Fruit fly (Drosophila melanogaster) whole organism, embryonic: ENCODE data around the gene Parg.

Experiments used
- Blimp-1 ChIP-seq: fragments of 200-800 bp; sonication (Bioruptor generic); optimal IDR thresholded peaks from 3 replicates; lab custom pipeline; 2018; ENCODE audit warnings: missing biosample characterization, missing genetic modification characterization, mild to moderate bottlenecking, moderate library complexity, missing genetic modification reagents
- CG11085 ChIP-seq: fragments of 200-800 bp; sonication (Bioruptor generic); IDR thresholded peaks from 2 replicates; pipeline ENCODE4 v1.3.6; 2022; ENCODE audit warnings: missing biosample characterization, missing genetic modification characterization
- CG11560 ChIP-seq: fragments of 200-800 bp; sonication (Bioruptor generic); IDR thresholded peaks from 3 replicates; pipeline ENCODE4 v1.3.6; 2022; ENCODE audit warnings: missing biosample characterization, missing genetic modification characterization
- CG11695 ChIP-seq: fragments of 200-800 bp; sonication (Bioruptor generic); IDR thresholded peaks from 3 replicates; pipeline ENCODE4 v1.3.6; 2022; ENCODE audit warnings: missing biosample characterization, missing genetic modification characterization
- CG11696 ChIP-seq: fragments of 200-800 bp; sonication (Bioruptor generic); IDR thresholded peaks from 2 replicates; pipeline ENCODE4 v1.3.6; 2022; ENCODE audit warnings: missing biosample characterization, missing genetic modification characterization
- CG12219 ChIP-seq: fragments of 200-800 bp; sonication (Bioruptor generic); optimal IDR thresholded peaks from 3 replicates; lab custom pipeline; 2018; ENCODE audit warnings: missing biosample characterization, mild to moderate bottlenecking, missing genetic modification characterization
- CG12236 ChIP-seq: fragments of 200-800 bp; sonication (Bioruptor generic); optimal IDR thresholded peaks from 2 replicates; lab custom pipeline; 2016; ENCODE audit warnings: missing biosample characterization, missing genetic modification characterization
- CG12942 ChIP-seq: fragments of 200-800 bp; sonication (Bioruptor generic); optimal IDR thresholded peaks from 3 replicates; lab custom pipeline; 2016; ENCODE audit warnings: missing biosample characterization, missing genetic modification characterization
- CG14965 ChIP-seq: fragments of 200-800 bp; sonication (Bioruptor generic); optimal IDR thresholded peaks from 2 replicates; lab custom pipeline; 2016; ENCODE audit warnings: missing biosample characterization, missing genetic modification characterization, borderline replicate concordance
- CG18262 ChIP-seq: fragments of 200-800 bp; optimal IDR thresholded peaks from 3 replicates; lab custom pipeline; 2019; ENCODE audit warnings: missing biosample characterization, mild to moderate bottlenecking, missing genetic modification characterization, moderate library complexity
- CG3838 ChIP-seq: fragments of 200-800 bp; sonication (Bioruptor generic); optimal IDR thresholded peaks from 3 replicates; lab custom pipeline; 2016; ENCODE audit warnings: missing biosample characterization, missing genetic modification characterization
- CG4328 ChIP-seq: fragments of 200-800 bp; sonication (Bioruptor generic); optimal IDR thresholded peaks from 3 replicates; lab custom pipeline; 2017; ENCODE audit warnings: missing biosample characterization, missing genetic modification reagents, missing genetic modification characterization
- CG4820 ChIP-seq: fragments of 200-800 bp; sonication (Bioruptor generic); optimal IDR thresholded peaks from 3 replicates; lab custom pipeline; 2016; ENCODE audit warnings: missing biosample characterization, missing genetic modification characterization
- CG6254 ChIP-seq: fragments of 200-800 bp; sonication (Bioruptor generic); optimal IDR thresholded peaks from 3 replicates; lab custom pipeline; 2017; ENCODE audit warnings: mild to moderate bottlenecking, missing biosample characterization, missing genetic modification reagents, missing genetic modification characterization
- CG6272 ChIP-seq: fragments of 200-800 bp; sonication (Bioruptor generic); IDR thresholded peaks from 2 replicates; pipeline ENCODE4 v1.3.6; 2022; ENCODE audit warnings: missing biosample characterization, missing genetic modification characterization
- CG6683 ChIP-seq: fragments of 200-800 bp; sonication (Bioruptor generic); optimal IDR thresholded peaks from 2 replicates; lab custom pipeline; 2017; ENCODE audit warnings: missing biosample characterization, mild to moderate bottlenecking, missing genetic modification characterization, missing genetic modification reagents
- CG7357 ChIP-seq: fragments of 200-800 bp; sonication (Bioruptor generic); IDR thresholded peaks from 3 replicates; pipeline ENCODE4 v1.3.6; 2022; ENCODE audit warnings: missing biosample characterization, missing genetic modification characterization
- CG8290 ChIP-seq, 3 experiments: fragments of 200-800 bp; sonication (Bioruptor generic); optimal IDR thresholded peaks; 2 replicates each; lab custom pipeline; 2016 to 2019; ENCODE audit warnings: missing biosample characterization in 3 of 3, missing genetic modification characterization in 3 of 3, mild to moderate bottlenecking in 2 of 3, moderate library complexity in 1 of 3
- CG8765 ChIP-seq: fragments of 200-800 bp; sonication (Bioruptor generic); IDR thresholded peaks from 2 replicates; pipeline ENCODE4 v1.3.6; 2022; ENCODE audit warnings: missing biosample characterization, missing genetic modification characterization
- CTCF ChIP-seq: fragments of 200-800 bp; sonication (Bioruptor generic); optimal IDR thresholded peaks from 2 replicates; lab custom pipeline; 2017; ENCODE audit warnings: missing biosample characterization, mild to moderate bottlenecking, missing genetic modification characterization, moderate library complexity
- Deaf1 ChIP-seq: fragments of 200-800 bp; optimal IDR thresholded peaks from 3 replicates; lab custom pipeline; 2019; ENCODE audit warnings: missing biosample characterization, mild to moderate bottlenecking, missing genetic modification characterization, moderate library complexity
- Dfd ChIP-seq, 2 experiments: fragments of >200 bp; optimal IDR thresholded peaks; 2 replicates each; lab custom pipeline; 2017; ENCODE audit warnings: missing biosample characterization in 2 of 2, missing genetic modification characterization in 2 of 2
- Dref ChIP-seq: fragments of 200-800 bp; sonication (Bioruptor generic); IDR thresholded peaks from 2 replicates; pipeline ENCODE4 v1.3.6; 2022; ENCODE audit warnings: missing biosample characterization, missing genetic modification characterization
- Fer1 ChIP-seq: fragments of 200-800 bp; sonication (Bioruptor generic); optimal IDR thresholded peaks from 2 replicates; lab custom pipeline; 2017; ENCODE audit warnings: missing biosample characterization, mild to moderate bottlenecking, missing genetic modification characterization
- Fer3 ChIP-seq: fragments of 200-800 bp; sonication (Bioruptor generic); optimal IDR thresholded peaks from 2 replicates; lab custom pipeline; 2018; ENCODE audit warnings: missing biosample characterization, mild to moderate bottlenecking, missing genetic modification characterization, moderate library complexity
- HmgD ChIP-seq: fragments of 200-800 bp; sonication (Bioruptor generic); optimal IDR thresholded peaks from 3 replicates; lab custom pipeline; 2016; ENCODE audit warnings: missing biosample characterization, missing genetic modification characterization
- Hmr ChIP-seq: fragments of 200-800 bp; sonication (Bioruptor generic); optimal IDR thresholded peaks from 3 replicates; lab custom pipeline; 2017; ENCODE audit warnings: mild to moderate bottlenecking, missing biosample characterization, missing genetic modification reagents, missing genetic modification characterization
- Hr78 ChIP-seq, 2 experiments: fragments of 200-800 bp in 1 of 2; fragments of >200 bp in 1 of 2; sonication (Bioruptor generic) in 1 of 2; optimal IDR thresholded peaks; 2 replicates each; lab custom pipeline; 2017 to 2019; ENCODE audit warnings: missing biosample characterization in 2 of 2, missing genetic modification characterization in 2 of 2, mild to moderate bottlenecking in 1 of 2, moderate library complexity in 1 of 2
- Jarid2 ChIP-seq: fragments of 200-800 bp; sonication (Bioruptor generic); optimal IDR thresholded peaks from 3 replicates; lab custom pipeline; 2017; ENCODE audit warnings: mild to moderate bottlenecking, missing biosample characterization, missing genetic modification reagents, missing genetic modification characterization
- Taf1 ChIP-seq: fragments of 200-800 bp; sonication (Bioruptor generic); IDR thresholded peaks from 2 replicates; pipeline ENCODE4 v1.3.6; 2022; ENCODE audit warnings: missing biosample characterization, missing genetic modification characterization
- Vsx1 ChIP-seq: fragments of 200-800 bp; sonication (Bioruptor generic); optimal IDR thresholded peaks from 2 replicates; lab custom pipeline; 2017; ENCODE audit warnings: missing biosample characterization, mild to moderate bottlenecking, missing genetic modification characterization, missing genetic modification reagents
- abd-A ChIP-seq: fragments of 200-800 bp; sonication (Bioruptor generic); optimal IDR thresholded peaks from 3 replicates; lab custom pipeline; 2019; ENCODE audit warnings: missing biosample characterization, mild to moderate bottlenecking, missing genetic modification characterization, moderate library complexity
- ap ChIP-seq: fragments of 200-800 bp; sonication (Bioruptor generic); IDR thresholded peaks from 2 replicates; pipeline ENCODE4 v1.3.6; 2022; ENCODE audit warnings: missing biosample characterization, missing genetic modification characterization
- chif ChIP-seq, 2 experiments: fragments of 200-800 bp; sonication (Bioruptor generic); optimal IDR thresholded peaks; 3 replicates each; lab custom pipeline; 2016; ENCODE audit warnings: missing biosample characterization in 2 of 2, missing genetic modification characterization in 2 of 2
- danr ChIP-seq: fragments of 200-800 bp; sonication (Bioruptor generic); IDR thresholded peaks from 2 replicates; pipeline ENCODE4 v1.3.6; 2022; ENCODE audit warnings: missing biosample characterization, missing genetic modification characterization
- fd102C ChIP-seq: fragments of 200-800 bp; sonication (Bioruptor generic); optimal IDR thresholded peaks from 2 replicates; lab custom pipeline; 2018; ENCODE audit warnings: missing biosample characterization, mild to moderate bottlenecking, missing genetic modification characterization, moderate library complexity
- knrl ChIP-seq: fragments of 200-800 bp; sonication (Bioruptor generic); IDR thresholded peaks from 3 replicates; pipeline ENCODE4 v1.3.6; 2022; ENCODE audit warnings: missing biosample characterization, missing genetic modification characterization; ENCODE audit not compliant: partially characterized antibody
- nau ChIP-seq: fragments of 200-800 bp; sonication (Bioruptor generic); optimal IDR thresholded peaks from 3 replicates; lab custom pipeline; 2017; ENCODE audit warnings: missing biosample characterization, mild to moderate bottlenecking, missing genetic modification characterization, missing genetic modification reagents
- pfk ChIP-seq: fragments of 200-800 bp; sonication (Bioruptor generic); optimal IDR thresholded peaks from 2 replicates; lab custom pipeline; 2018; ENCODE audit warnings: missing biosample characterization, mild to moderate bottlenecking, missing genetic modification characterization, moderate library complexity
- ranshi ChIP-seq: fragments of 200-800 bp; sonication (Bioruptor generic); IDR thresholded peaks from 2 replicates; pipeline ENCODE4 v1.3.6; 2022; ENCODE audit warnings: missing biosample characterization, missing genetic modification characterization
- repo ChIP-seq: fragments of 200-800 bp; sonication (Bioruptor generic); optimal IDR thresholded peaks from 2 replicates; lab custom pipeline; 2016; ENCODE audit warnings: missing biosample characterization, missing genetic modification characterization
- scrt ChIP-seq: fragments of 200-800 bp; sonication (Bioruptor generic); optimal IDR thresholded peaks from 2 replicates; lab custom pipeline; 2018; ENCODE audit warnings: missing biosample characterization, mild to moderate bottlenecking, missing genetic modification characterization, moderate library complexity
- sd ChIP-seq: fragments of 200-800 bp; sonication (Bioruptor generic); optimal IDR thresholded peaks from 3 replicates; lab custom pipeline; 2018; ENCODE audit warnings: missing biosample characterization, mild to moderate bottlenecking, missing genetic modification characterization, moderate library complexity
- shn ChIP-seq: fragments of 200-800 bp; sonication (Bioruptor generic); optimal IDR thresholded peaks from 3 replicates; lab custom pipeline; 2016; ENCODE audit warnings: missing biosample characterization, missing genetic modification characterization
- tin ChIP-seq: fragments of 200-800 bp; sonication (Bioruptor generic); optimal IDR thresholded peaks from 3 replicates; lab custom pipeline; 2016; ENCODE audit warnings: missing biosample characterization, missing genetic modification characterization
- ttk ChIP-seq: fragments of 200-800 bp; sonication (Bioruptor generic); IDR thresholded peaks from 2 replicates; pipeline ENCODE4 v2.1.2; 2022; ENCODE audit warnings: missing biosample characterization, missing genetic modification characterization
- wor ChIP-seq: fragments of 200-800 bp; sonication (Bioruptor generic); IDR thresholded peaks from 2 replicates; pipeline ENCODE4 v1.3.6; 2022; ENCODE audit warnings: missing biosample characterization, missing genetic modification characterization
- zfh2 ChIP-seq: fragments of 200-800 bp; sonication (Bioruptor generic); optimal IDR thresholded peaks from 2 replicates; lab custom pipeline; 2016; ENCODE audit warnings: missing biosample characterization, missing genetic modification characterization

Parg gene

DNA sequence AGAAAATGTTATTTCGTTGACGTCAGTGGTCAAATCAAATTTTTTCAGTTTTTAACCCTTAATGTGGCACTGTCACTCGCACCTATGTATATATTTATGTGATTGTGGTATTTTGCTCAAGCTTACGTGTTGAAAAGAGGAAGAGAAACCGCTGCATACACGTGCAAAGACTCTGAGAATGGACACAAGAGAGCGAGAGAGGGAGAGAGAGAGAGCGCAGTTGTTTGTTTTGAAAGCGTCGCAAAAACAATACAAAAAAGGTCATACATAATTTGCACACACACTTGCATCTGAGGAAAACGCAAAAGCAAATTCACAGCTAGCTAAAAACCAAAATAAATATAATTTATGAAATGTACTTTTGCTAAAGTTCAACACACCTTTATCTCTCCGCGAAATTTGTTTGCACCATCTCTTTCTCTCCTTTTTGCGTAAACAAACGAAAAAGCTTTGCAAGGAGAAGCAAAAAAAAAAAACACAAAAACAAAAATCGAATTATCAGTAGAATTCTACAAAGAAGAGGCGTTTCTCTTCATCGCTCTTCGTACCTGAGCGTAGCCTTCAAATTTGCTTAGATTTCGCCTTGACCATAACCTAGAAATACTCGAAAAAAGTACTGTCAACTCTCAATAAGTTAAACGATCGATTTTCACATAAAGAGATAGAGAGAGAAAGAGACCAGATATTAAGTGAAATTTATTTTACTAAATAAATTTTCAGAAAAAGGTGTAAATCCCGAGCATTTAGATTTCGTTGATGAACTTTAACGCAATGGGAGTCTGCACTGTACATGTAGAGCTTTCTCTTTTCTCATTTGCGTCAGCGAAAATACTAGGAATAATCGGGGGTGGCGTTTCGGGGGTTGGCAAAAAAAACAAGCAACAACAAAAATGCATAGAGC, 1.0 kb upstream of the Parg start (continued):
- TF ChIP-seq CG11696 (peak; percentile 13; the same call in 1 of the 2 replicates), CG6272 (GFP tag; lab: Robert Waterston, UW) (no peak), Jarid2 (no peak), Hr78 (GFP tag; optimal IDR thresholded peaks at IDR 0.05; lab: Kevin White, UChicago) (peak in 1 of 2 experiments; percentile 30), Fer3 (tag; lab: Kevin White, UChicago) (peak; percentile 39), fd102C (GFP tag; lab: Kevin White, UChicago) (no peak), Taf1 (GFP tag; lab: Robert Waterston, UW) (peak; percentile 60; the same call in 1 of the 2 replicates), chif (GFP tag; optimal IDR thresholded peaks at IDR 0.05; lab: Kevin White, UChicago) (no peak), pfk (no peak), Hmr (peak; percentile 65), tin (GFP tag; lab: Kevin White, UChicago) (no peak), CG6254 (no peak), CG7357 (no peak), repo (no peak), zfh2 (GFP tag; lab: Kevin White, UChicago) (peak; percentile 85), CG12219 (GFP tag; lab: Kevin White, UChicago) (no peak), knrl (GFP tag; lab: Robert Waterston, UW) (no peak), Dref (GFP tag; lab: Robert Waterston, UW) (no peak), wor (no peak), ap (GFP tag; lab: Robert Waterston, UW) (no peak), danr (no peak), ranshi (GFP tag; lab: Robert Waterston, UW) (peak; percentile 57; the same call in 1 of the 2 replicates), CG6683 (GFP tag; lab: Kevin White, UChicago) (peak; percentile 3), HmgD (GFP tag; lab: Kevin White, UChicago) (no peak), sd (peak; percentile 3), CG8765 (GFP tag; lab: Robert Waterston, UW) (peak; percentile 17; the same call in 1 of the 2 replicates), CG11695 (0 out of 3 replicates have a peak, but pooled peaks have one; percentile 22), CG8290 (GFP tag; optimal IDR thresholded peaks at IDR 0.05; lab: Kevin White, UChicago) (no peak), CG8290 (tag; optimal IDR thresholded peaks at IDR 0.05; lab: Kevin White, UChicago) (no peak), ttk (GFP tag; lab: Robert Waterston, UW) (peak; percentile 14; the same call in 1 of the 2 replicates), Vsx1 (no peak), CG12942 (GFP tag; lab: Kevin White, UChicago) (no peak), shn (GFP tag; lab: Kevin White, UChicago) (no peak), Fer1 (peak; percentile 10), Blimp-1 (GFP tag; lab: Kevin White, UChicago) (no peak), CG12236 (GFP tag; lab: Kevin White, UChicago) (no peak), Deaf1 (peak; percentile 6), CG4328 (GFP tag; lab: Kevin White, UChicago) (no peak), CG3838 (GFP tag; lab: Kevin White, UChicago) (no peak), CTCF (GFP tag; lab: Kevin White, UChicago) (no peak), CG14965 (no peak), CG11560 (tag; lab: Robert Waterston, UW) (peak; percentile 11; the same call in 1 of the 3 replicates), scrt (GFP tag; lab: Kevin White, UChicago) (peak; percentile 16), abd-A (tag; lab: Kevin White, UChicago) (peak; percentile 22), nau (GFP tag; lab: Kevin White, UChicago) (no peak), Dfd (GFP tag; optimal IDR thresholded peaks at IDR 0.05; lab: Kevin White, UChicago) (no peak), CG4820 (GFP tag; lab: Kevin White, UChicago) (no peak), CG18262 (tag; lab: Kevin White, UChicago) (no peak), CG11085 (GFP tag; lab: Robert Waterston, UW) (peak; percentile 52; the same call in 1 of the 2 replicates)
